Worm (Caenorhabditis elegans) whole organism, L4 larva: ENCODE results near the gene ZK721.4.

ENCODE experiments used
- F44E2.7 ChIP-seq: fragments of 200-800 bp; sonication (Bioruptor generic); IDR thresholded peaks from 2 replicates; pipeline ENCODE4 v2.1.2; 2022; ENCODE audit warnings: missing genetic modification characterization, missing compliant biosample characterization
- T20F7.1 ChIP-seq: fragments of 200-800 bp; sonication (Bioruptor generic); optimal IDR thresholded peaks from 2 replicates; lab custom pipeline; 2018; ENCODE audit warnings: mild to moderate bottlenecking, missing genetic modification characterization, missing compliant biosample characterization
- ama-1 ChIP-seq: fragments of 150-350 bp; optimal IDR thresholded peaks from 2 replicates; lab custom pipeline; 2014; ENCODE audit warnings: inconsistent platforms, mixed read lengths
- mdl-1 ChIP-seq, 2 experiments: fragments of 150-350 bp in 1 of 2; sonication (generic microtip) in 1 of 2; optimal IDR thresholded peaks; 2 replicates each; lab custom pipeline; 2014 to 2017; ENCODE audit warnings: missing biosample characterization in 2 of 2, missing genetic modification characterization in 2 of 2
- pqm-1 ChIP-seq: sonication (generic microtip); optimal IDR thresholded peaks from 2 replicates; lab custom pipeline; 2017; ENCODE audit warnings: missing biosample characterization, missing genetic modification characterization
- unc-130 ChIP-seq: sonication (generic microtip); optimal IDR thresholded peaks from 2 replicates; lab custom pipeline; 2016; ENCODE audit warnings: missing genetic modification reagents, missing genetic modification characterization, missing compliant biosample characterization

- no peak for TF ChIP-seq ama-1 (lab: Kevin White, UChicago)
- peak in 1 of 2 experiments; percentile 20 for TF ChIP-seq mdl-1 (tag; optimal IDR thresholded peaks at IDR 0.05; lab: Kevin White, UChicago)
- 0 out of 2 replicates have a peak, but pooled peaks have one; percentile 42 for TF ChIP-seq F44E2.7 (GFP tag; lab: Robert Waterston, UW)
- TF ChIP-seq unc-130, result no peak
- TF ChIP-seq T20F7.1, result no peak
- no peak for TF ChIP-seq pqm-1 (tag; lab: Kevin White, UChicago)
Measured at ce11 chrX:8796699-8797282, 18.1 kb downstream of the ZK721.4 start, which contains the start of gene R04E5.7.
